Worm (Caenorhabditis elegans) whole organism, young adult: Measurements from ENCODE around the gene Y41D4A.7.

Source experiments
- F10E7.11 ChIP-seq: sonication (generic microtip); optimal IDR thresholded peaks from 2 replicates; lab custom pipeline; 2017; ENCODE audit warnings: mild to moderate bottlenecking, missing genetic modification characterization, moderate library complexity, missing compliant biosample characterization
- F33H1.4 ChIP-seq: fragments of 200-800 bp; sonication (Bioruptor generic); IDR thresholded peaks from 2 replicates; pipeline ENCODE4 v1.3.6; 2022; ENCODE audit warnings: missing genetic modification reagents, missing genetic modification characterization, missing compliant biosample characterization
- K11D2.4 ChIP-seq: fragments of 200-800 bp; sonication (Bioruptor generic); IDR thresholded peaks from 2 replicates; pipeline ENCODE4 v1.3.6; 2022; ENCODE audit warnings: missing genetic modification reagents, missing genetic modification characterization, missing compliant biosample characterization
- Y67H2A.10 ChIP-seq: fragments of 200-800 bp; sonication (Bioruptor generic); conservative IDR thresholded peaks from 2 replicates; pipeline ENCODE4 v1.3.6; 2022; ENCODE audit warnings: missing genetic modification reagents, missing genetic modification characterization, missing compliant biosample characterization
- Y79H2A.3 ChIP-seq: fragments of 200-800 bp; sonication (Bioruptor generic); conservative IDR thresholded peaks from 2 replicates; pipeline ENCODE4 v1.3.6; 2022; ENCODE audit warnings: missing genetic modification reagents, missing genetic modification characterization, missing compliant biosample characterization
- akir-1 ChIP-seq: fragments of 200-800 bp; sonication (Bioruptor generic); optimal IDR thresholded peaks from 2 replicates; lab custom pipeline; 2018; ENCODE audit warnings: mild to moderate bottlenecking, missing genetic modification characterization, moderate library complexity, missing compliant biosample characterization
- ama-1 ChIP-seq, 3 experiments: fragments of 150-350 bp in 1 of 3; sonication (generic microtip) in 2 of 3; optimal IDR thresholded peaks; 2 replicates each; lab custom pipeline; 2014 to 2018; ENCODE audit warnings: missing biosample characterization in 2 of 3, missing genetic modification characterization in 2 of 3, missing genetic modification reagents in 2 of 3
- attf-3 ChIP-seq: fragments of 200-800 bp; sonication (Bioruptor generic); conservative IDR thresholded peaks from 2 replicates; pipeline ENCODE4 v1.3.6; 2022; ENCODE audit warnings: missing genetic modification reagents, missing genetic modification characterization, missing compliant biosample characterization
- cebp-1 ChIP-seq, 2 experiments: fragments of 200-800 bp in 1 of 2; sonication (Bioruptor generic) in 1 of 2; sonication (generic microtip) in 1 of 2; IDR thresholded peaks in 1 of 2; optimal IDR thresholded peaks in 1 of 2; 2 replicates each; pipeline versions ENCODE4 v1.3.6 to Lab custom; 2017 to 2022; ENCODE audit warnings: missing compliant biosample characterization in 2 of 2, missing genetic modification characterization in 2 of 2, mild to moderate bottlenecking in 1 of 2, missing genetic modification reagents in 1 of 2, moderate library complexity in 1 of 2
- cebp-2 ChIP-seq: fragments of 200-800 bp; sonication (Bioruptor generic); IDR thresholded peaks from 2 replicates; pipeline ENCODE4 v1.3.6; 2022; ENCODE audit warnings: missing genetic modification characterization, missing compliant biosample characterization
- ceh-100 ChIP-seq: fragments of 200-800 bp; sonication (Bioruptor generic); IDR thresholded peaks from 2 replicates; pipeline ENCODE4 v1.3.6; 2022; ENCODE audit warnings: missing genetic modification reagents, missing genetic modification characterization, missing compliant biosample characterization
- ceh-79 ChIP-seq: sonication (generic microtip); optimal IDR thresholded peaks from 2 replicates; lab custom pipeline; 2017; ENCODE audit warnings: mild to moderate bottlenecking, missing genetic modification characterization, missing compliant biosample characterization
- ceh-91 ChIP-seq: fragments of 200-800 bp; sonication (Bioruptor generic); IDR thresholded peaks from 2 replicates; pipeline ENCODE4 v1.3.6; 2022; ENCODE audit warnings: missing genetic modification reagents, missing genetic modification characterization, missing compliant biosample characterization
- chd-7 ChIP-seq: sonication (generic microtip); optimal IDR thresholded peaks from 2 replicates; lab custom pipeline; 2016; ENCODE audit warnings: mild to moderate bottlenecking, missing genetic modification characterization, moderate library complexity, missing compliant biosample characterization
- dpff-1 ChIP-seq: sonication (generic microtip); optimal IDR thresholded peaks from 2 replicates; lab custom pipeline; 2017; ENCODE audit warnings: mild to moderate bottlenecking, missing genetic modification characterization, missing compliant biosample characterization
- efl-1 ChIP-seq: fragments of 150-350 bp; optimal IDR thresholded peaks from 2 replicates; lab custom pipeline; 2014; ENCODE audit warnings: missing biosample characterization, missing genetic modification reagents, missing genetic modification characterization
- fkh-3 ChIP-seq: sonication (generic microtip); optimal IDR thresholded peaks from 2 replicates; lab custom pipeline; 2016; ENCODE audit warnings: mild to moderate bottlenecking, missing genetic modification characterization, missing compliant biosample characterization
- hmg-1.2 ChIP-seq: fragments of 200-800 bp; sonication (Bioruptor generic); IDR thresholded peaks from 2 replicates; pipeline ENCODE4 v1.3.6; 2022; ENCODE audit warnings: missing genetic modification reagents, missing genetic modification characterization, missing compliant biosample characterization
- let-526 ChIP-seq: fragments of 200-800 bp; sonication (Bioruptor generic); IDR thresholded peaks from 2 replicates; pipeline ENCODE4 v1.3.6; 2022; ENCODE audit warnings: missing genetic modification reagents, missing genetic modification characterization, missing compliant biosample characterization
- lin-26 ChIP-seq: fragments of 200-800 bp; sonication (Bioruptor generic); IDR thresholded peaks from 2 replicates; pipeline ENCODE4 v1.3.6; 2022; ENCODE audit warnings: missing genetic modification reagents, missing genetic modification characterization, missing compliant biosample characterization
- lin-40 ChIP-seq: sonication (generic microtip); optimal IDR thresholded peaks from 2 replicates; lab custom pipeline; 2016; ENCODE audit warnings: missing genetic modification characterization, mild to moderate bottlenecking, missing compliant biosample characterization, missing genotype, missing genetic modification reagents
- lsl-1 ChIP-seq: fragments of 200-800 bp; sonication (Bioruptor generic); optimal IDR thresholded peaks from 2 replicates; lab custom pipeline; 2018; ENCODE audit warnings: mild to moderate bottlenecking, missing genetic modification characterization, moderate library complexity, missing compliant biosample characterization
- mcd-1 ChIP-seq: fragments of 200-800 bp; sonication (Bioruptor generic); IDR thresholded peaks from 2 replicates; pipeline ENCODE4 v1.3.6; 2022; ENCODE audit warnings: missing genetic modification reagents, missing genetic modification characterization, missing compliant biosample characterization
- mes-4 ChIP-seq: sonication (generic microtip); optimal IDR thresholded peaks from 2 replicates; lab custom pipeline; 2016; ENCODE audit warnings: missing genotype, missing genetic modification characterization, missing compliant biosample characterization
- nfya-1 ChIP-seq: sonication (generic microtip); optimal IDR thresholded peaks from 2 replicates; lab custom pipeline; 2017; ENCODE audit warnings: antibody characterized with exemption, missing compliant biosample characterization, missing genetic modification characterization, borderline replicate concordance; ENCODE audit not compliant: insufficient read depth
- nfyb-1 ChIP-seq: fragments of 200-800 bp; sonication (Bioruptor generic); IDR thresholded peaks from 2 replicates; pipeline ENCODE4 v1.3.6; 2022; ENCODE audit warnings: missing genetic modification reagents, missing genetic modification characterization, missing compliant biosample characterization
- pha-4 ChIP-seq: fragments of 150-350 bp; sonication (generic microtip); optimal IDR thresholded peaks from 2 replicates; lab custom pipeline; 2014; ENCODE audit warnings: missing biosample characterization, missing genetic modification reagents, missing genetic modification characterization
- rec-8 ChIP-seq, 2 experiments: sonication (generic microtip); optimal IDR thresholded peaks; 2 replicates each; lab custom pipeline; 2016; ENCODE audit warnings: mild to moderate bottlenecking in 2 of 2, missing genetic modification characterization in 2 of 2, missing genetic modification reagents in 2 of 2, missing genotype in 2 of 2, missing biosample characterization in 1 of 2, missing compliant biosample characterization in 1 of 2, moderate library complexity in 1 of 2
- zfh-2 ChIP-seq: fragments of 200-800 bp; sonication (Bioruptor generic); conservative IDR thresholded peaks from 2 replicates; pipeline ENCODE4 v1.3.6; 2022; ENCODE audit warnings: missing genetic modification reagents, missing genetic modification characterization, missing compliant biosample characterization
- ztf-18 ChIP-seq: sonication (generic microtip); optimal IDR thresholded peaks from 2 replicates; lab custom pipeline; 2016; ENCODE audit warnings: missing genotype, mild to moderate bottlenecking, missing genetic modification characterization, missing compliant biosample characterization
- ztf-25 ChIP-seq: fragments of 200-800 bp; sonication (Bioruptor generic); IDR thresholded peaks from 2 replicates; pipeline ENCODE4 v1.3.6; 2022; ENCODE audit warnings: missing genetic modification reagents, missing genetic modification characterization, missing compliant biosample characterization
- ztf-28 ChIP-seq: fragments of 200-800 bp; sonication (Bioruptor generic); IDR thresholded peaks from 2 replicates; pipeline ENCODE4 v1.3.6; 2022; ENCODE audit warnings: missing genetic modification reagents, missing genetic modification characterization, missing compliant biosample characterization

The Y41D4A.7 gene

ce11 chrIV:1761553-1761952, at the start of gene Y41D4A.7:
Gene Y41D4A.7 (minus strand): TSS chrIV:1761570.
- TF ChIP-seq zfh-2 (GFP tag; lab: Robert Waterston, UW) (0 out of 2 replicates have a peak, but pooled peaks have one; percentile 39), cebp-1 (GFP tag; IDR thresholded peaks at IDR 0.05; lab: Robert Waterston, UW) (no peak), cebp-1 (tag; optimal IDR thresholded peaks at IDR 0.05; lab: Kevin White, UChicago) (no peak)

ce11 chrIV:1804613-1805012, 43.2 kb upstream of the Y41D4A.7 start:
- TF ChIP-seq K11D2.4 (no peak), hmg-1.2 (GFP tag; lab: Robert Waterston, UW) (peak; percentile 95), attf-3 (GFP tag; lab: Robert Waterston, UW) (peak; percentile 84)
- TF ChIP-seq, all 124 proteins: peak for 2

- TF ChIP-seq Y79H2A.3 (GFP tag; lab: Robert Waterston, UW) (no peak), efl-1 (no peak), dpff-1 (tag; lab: Kevin White, UChicago) (no peak), F33H1.4 (no peak)
- TF ChIP-seq, all 124 proteins: peak for 0
Measured at ce11 chrIV:1803882-1804281, 42.5 kb upstream of the Y41D4A.7 start, which contains the start of gene Y38C1BA.1. Gene Y38C1BA.1 (minus strand): TSS chrIV:1803982.

- no peak for TF ChIP-seq ama-1 (optimal IDR thresholded peaks at IDR 0.05; lab: Kevin White, UChicago)
- no peak for TF ChIP-seq ama-1 (GFP tag; optimal IDR thresholded peaks at IDR 0.05; lab: Kevin White, UChicago)
- TF ChIP-seq nfya-1 (tag; lab: Kevin White, UChicago): no peak
- TF ChIP-seq fkh-3 (tag; lab: Kevin White, UChicago): no peak
- TF ChIP-seq ztf-18 (tag; lab: Kevin White, UChicago): no peak
- no peak for TF ChIP-seq zfh-2 (GFP tag; lab: Robert Waterston, UW)
- TF ChIP-seq mes-4 (tag; lab: Kevin White, UChicago): no peak
- no peak for TF ChIP-seq Y67H2A.10 (GFP tag; lab: Robert Waterston, UW)
- no peak for TF ChIP-seq ceh-100 (GFP tag; lab: Robert Waterston, UW)
- no peak for TF ChIP-seq chd-7 (tag; lab: Kevin White, UChicago)
- TF ChIP-seq cebp-2 (GFP tag; lab: Robert Waterston, UW): no peak
- TF ChIP-seq nfyb-1 (GFP tag; lab: Robert Waterston, UW): no peak
- no peak for TF ChIP-seq pha-4
- TF ChIP-seq F10E7.11 (tag; lab: Kevin White, UChicago): no peak
- no peak for TF ChIP-seq let-526
- no peak for TF ChIP-seq ceh-91 (GFP tag; lab: Robert Waterston, UW)
Measured at ce11 chrIV:1791775-1792174, 30.4 kb upstream of the Y41D4A.7 start.

- no peak for TF ChIP-seq attf-3 (GFP tag; lab: Robert Waterston, UW)
- no peak for TF ChIP-seq dpff-1 (tag; lab: Kevin White, UChicago)
- 0 out of 2 replicates have a peak, but pooled peaks have one; percentile 11 for TF ChIP-seq ztf-25 (GFP tag; lab: Robert Waterston, UW)
- TF ChIP-seq akir-1 (GFP tag; lab: Kevin White, UChicago): no peak
- TF ChIP-seq, all 124 proteins: peak for 1
Measured at ce11 chrIV:1790677-1791076, 29.3 kb upstream of the Y41D4A.7 start.

ce11 chrIV:1785156-1785555, 23.8 kb upstream of the Y41D4A.7 start:
- TF ChIP-seq ztf-28 (GFP tag; lab: Robert Waterston, UW): no peak
- TF ChIP-seq rec-8 (tag; optimal IDR thresholded peaks at IDR 0.05; lab: Kevin White, UChicago): no peak
- no peak for TF ChIP-seq lin-40 (tag; lab: Kevin White, UChicago)
- TF ChIP-seq lin-26 (GFP tag; lab: Robert Waterston, UW): no peak
- TF ChIP-seq attf-3 (GFP tag; lab: Robert Waterston, UW): no peak
- no peak for TF ChIP-seq mcd-1
- no peak for TF ChIP-seq ceh-79
- no peak for TF ChIP-seq lsl-1 (GFP tag; lab: Kevin White, UChicago)
